Worm (Caenorhabditis elegans) whole organism, L3 larva: ENCODE measurements around the gene ZK418.2.

Source experiments
- R02D3.7 ChIP-seq: fragments of 150-350 bp; optimal IDR thresholded peaks from 2 replicates; lab custom pipeline; 2014; ENCODE audit warnings: missing biosample characterization, missing genetic modification characterization
- ZK546.5 ChIP-seq: sonication (generic microtip); optimal IDR thresholded peaks from 2 replicates; lab custom pipeline; 2017; ENCODE audit warnings: missing biosample characterization, missing genetic modification characterization
- aly-2 ChIP-seq: fragments of 150-350 bp; optimal IDR thresholded peaks from 2 replicates; lab custom pipeline; 2014; ENCODE audit warnings: missing biosample characterization, missing genetic modification characterization
- ama-1 ChIP-seq: fragments of 150-350 bp; optimal IDR thresholded peaks from 2 replicates; lab custom pipeline; 2018
- ceh-16 ChIP-seq: sonication (generic microtip); optimal IDR thresholded peaks from 2 replicates; lab custom pipeline; 2017; ENCODE audit warnings: missing biosample characterization, missing genetic modification characterization
- ceh-28 ChIP-seq: fragments of 150-350 bp; optimal IDR thresholded peaks from 2 replicates; lab custom pipeline; 2014; ENCODE audit warnings: missing biosample characterization, missing genetic modification reagents, missing genetic modification characterization
- ceh-82 ChIP-seq: fragments of 150-350 bp; optimal IDR thresholded peaks from 2 replicates; lab custom pipeline; 2014; ENCODE audit warnings: missing biosample characterization, missing genetic modification characterization
- egl-27 ChIP-seq: sonication (generic microtip); optimal IDR thresholded peaks from 4 replicates; lab custom pipeline; 2017; ENCODE audit warnings: missing biosample characterization, missing genetic modification reagents, missing genetic modification characterization
- elt-1 ChIP-seq: fragments of 150-350 bp; optimal IDR thresholded peaks from 2 replicates; lab custom pipeline; 2014; ENCODE audit warnings: missing biosample characterization, missing genetic modification characterization
- elt-2 ChIP-seq: sonication (generic microtip); optimal IDR thresholded peaks from 2 replicates; lab custom pipeline; 2016; ENCODE audit warnings: missing genetic modification reagents, mild to moderate bottlenecking, missing genetic modification characterization, missing compliant biosample characterization
- elt-3 ChIP-seq, 3 experiments: fragments of 150-350 bp in 1 of 3; sonication (generic microtip) in 2 of 3; optimal IDR thresholded peaks; 2 replicates in 2 of 3; 4 replicates in 1 of 3; lab custom pipeline; 2014 to 2017; ENCODE audit warnings: missing biosample characterization in 3 of 3, missing genetic modification characterization in 3 of 3
- eor-1 ChIP-seq, 2 experiments: fragments of 150-350 bp; optimal IDR thresholded peaks; 2 replicates each; lab custom pipeline; 2014 to 2018; ENCODE audit warnings: missing biosample characterization in 2 of 2, missing genetic modification characterization in 2 of 2
- fkh-2 ChIP-seq: fragments of 150-350 bp; optimal IDR thresholded peaks from 2 replicates; lab custom pipeline; 2014; ENCODE audit warnings: missing biosample characterization, missing genetic modification reagents, missing genetic modification characterization
- fos-1 ChIP-seq: fragments of 150-350 bp; optimal IDR thresholded peaks from 2 replicates; lab custom pipeline; 2014; ENCODE audit warnings: missing biosample characterization, missing genetic modification characterization
- hmg-11 ChIP-seq: sonication (generic microtip); optimal IDR thresholded peaks from 2 replicates; lab custom pipeline; 2016; ENCODE audit warnings: missing genetic modification characterization, missing compliant biosample characterization
- jun-1 ChIP-seq: fragments of 150-350 bp; optimal IDR thresholded peaks from 2 replicates; lab custom pipeline; 2014; ENCODE audit warnings: missing biosample characterization, missing genetic modification reagents, missing genetic modification characterization
- lin-15B ChIP-seq: fragments of 150-350 bp; optimal IDR thresholded peaks from 2 replicates; lab custom pipeline; 2014; ENCODE audit warnings: missing biosample characterization, missing genetic modification characterization
- lin-39 ChIP-seq: fragments of 150-350 bp; optimal IDR thresholded peaks from 2 replicates; lab custom pipeline; 2018; ENCODE audit warnings: missing biosample characterization, missing genetic modification reagents, missing genetic modification characterization
- lsy-12 ChIP-seq: sonication (generic microtip); optimal IDR thresholded peaks from 2 replicates; lab custom pipeline; 2016; ENCODE audit warnings: mild to moderate bottlenecking, missing genetic modification characterization, missing compliant biosample characterization
- mdl-1 ChIP-seq: fragments of 150-350 bp; optimal IDR thresholded peaks from 2 replicates; lab custom pipeline; 2014; ENCODE audit warnings: missing biosample characterization, missing genetic modification characterization
- mml-1 ChIP-seq: fragments of 150-350 bp; sonication (generic microtip); optimal IDR thresholded peaks from 3 replicates; lab custom pipeline; 2014; ENCODE audit warnings: missing biosample characterization, missing genetic modification characterization
- nfya-1 ChIP-seq: sonication (generic microtip); optimal IDR thresholded peaks from 2 replicates; lab custom pipeline; 2017; ENCODE audit warnings: missing genetic modification characterization, mild to moderate bottlenecking, missing compliant biosample characterization, antibody characterized with exemption, moderate library complexity; ENCODE audit not compliant: insufficient read depth
- nhr-11 ChIP-seq: fragments of 150-350 bp; optimal IDR thresholded peaks from 2 replicates; lab custom pipeline; 2014; ENCODE audit warnings: missing biosample characterization, missing genetic modification characterization
- nhr-12 ChIP-seq: fragments of 150-350 bp; optimal IDR thresholded peaks from 2 replicates; lab custom pipeline; 2014; ENCODE audit warnings: missing biosample characterization, missing genetic modification characterization
- nhr-237 ChIP-seq: fragments of 150-350 bp; optimal IDR thresholded peaks from 2 replicates; lab custom pipeline; 2014; ENCODE audit warnings: missing biosample characterization, missing genetic modification characterization
- nhr-25 ChIP-seq: sonication (generic microtip); optimal IDR thresholded peaks from 2 replicates; lab custom pipeline; 2017; ENCODE audit warnings: missing biosample characterization, missing genetic modification characterization
- nhr-43 ChIP-seq: sonication (generic microtip); optimal IDR thresholded peaks from 2 replicates; lab custom pipeline; 2016; ENCODE audit warnings: mild to moderate bottlenecking, missing genetic modification characterization, missing compliant biosample characterization; ENCODE audit not compliant: poor library complexity, severe bottlenecking
- nhr-77 ChIP-seq: fragments of 150-350 bp; optimal IDR thresholded peaks from 2 replicates; lab custom pipeline; 2014; ENCODE audit warnings: missing biosample characterization, missing genetic modification characterization
- pha-4 ChIP-seq: fragments of 150-350 bp; optimal IDR thresholded peaks from 2 replicates; lab custom pipeline; 2014; ENCODE audit warnings: missing biosample characterization, missing genetic modification reagents, missing genetic modification characterization
- pqm-1 ChIP-seq: fragments of 150-350 bp; optimal IDR thresholded peaks from 2 replicates; lab custom pipeline; 2017; ENCODE audit warnings: missing biosample characterization, missing genetic modification characterization, inconsistent platforms
- sea-2 ChIP-seq: fragments of 150-350 bp; sonication (generic microtip); optimal IDR thresholded peaks from 4 replicates; lab custom pipeline; 2014; ENCODE audit warnings: missing biosample characterization, missing genetic modification reagents, missing genetic modification characterization
- skn-1 ChIP-seq: fragments of 150-350 bp; optimal IDR thresholded peaks from 2 replicates; lab custom pipeline; 2014; ENCODE audit warnings: missing biosample characterization, missing genetic modification characterization
- snpc-4 ChIP-seq: fragments of 150-350 bp; optimal IDR thresholded peaks from 2 replicates; lab custom pipeline; 2014; ENCODE audit warnings: missing biosample characterization, missing genetic modification characterization
- zag-1 ChIP-seq: fragments of 150-350 bp; optimal IDR thresholded peaks from 2 replicates; lab custom pipeline; 2014; ENCODE audit warnings: missing biosample characterization, missing genetic modification characterization
- ztf-4 ChIP-seq: fragments of 150-350 bp; optimal IDR thresholded peaks from 2 replicates; lab custom pipeline; 2014; ENCODE audit warnings: missing biosample characterization, missing genetic modification characterization

ZK418.2 gene

ce11 chrIII:7141285-7141715 lies 50.2 kb downstream of the ZK418.2 start:
- TF ChIP-seq zag-1 (tag; lab: Kevin White, UChicago) (no peak), elt-2 (tag; lab: Kevin White, UChicago) (peak; percentile 80), fkh-2 (tag; lab: Kevin White, UChicago) (no peak), lin-39 (no peak), nhr-77 (tag; lab: Kevin White, UChicago) (peak; percentile 62), hmg-11 (tag; lab: Kevin White, UChicago) (no peak), jun-1 (tag; lab: Kevin White, UChicago) (no peak), snpc-4 (tag; lab: Kevin White, UChicago) (peak; percentile 98), nfya-1 (peak; percentile 61), R02D3.7 (tag; lab: Kevin White, UChicago) (peak; percentile 31), lin-15B (tag; lab: Kevin White, UChicago) (peak; percentile 8), mdl-1 (tag; lab: Kevin White, UChicago) (no peak), ceh-28 (tag; lab: Kevin White, UChicago) (peak; percentile 42), elt-1 (tag; lab: Kevin White, UChicago) (no peak), aly-2 (no peak), mml-1 (tag; lab: Kevin White, UChicago) (no peak), pha-4 (tag; lab: Kevin White, UChicago) (peak; percentile 51), eor-1 (tag; optimal IDR thresholded peaks at IDR 0.05; lab: Kevin White, UChicago) (no peak), ZK546.5 (no peak), pqm-1 (tag; lab: Kevin White, UChicago) (peak; percentile 62), ama-1 (lab: Kevin White, UChicago) (peak; percentile 91), nhr-11 (no peak), ceh-16 (tag; lab: Kevin White, UChicago) (no peak), lsy-12 (peak; percentile 55), skn-1 (tag; lab: Kevin White, UChicago) (peak; percentile 36), fos-1 (tag; lab: Kevin White, UChicago) (no peak), ceh-82 (tag; lab: Kevin White, UChicago) (no peak), egl-27 (tag; lab: Kevin White, UChicago) (peak; percentile 78), elt-3 (tag; optimal IDR thresholded peaks at IDR 0.05; lab: Kevin White, UChicago) (peak in 1 of 3 experiments; percentile 3)

DNA sequence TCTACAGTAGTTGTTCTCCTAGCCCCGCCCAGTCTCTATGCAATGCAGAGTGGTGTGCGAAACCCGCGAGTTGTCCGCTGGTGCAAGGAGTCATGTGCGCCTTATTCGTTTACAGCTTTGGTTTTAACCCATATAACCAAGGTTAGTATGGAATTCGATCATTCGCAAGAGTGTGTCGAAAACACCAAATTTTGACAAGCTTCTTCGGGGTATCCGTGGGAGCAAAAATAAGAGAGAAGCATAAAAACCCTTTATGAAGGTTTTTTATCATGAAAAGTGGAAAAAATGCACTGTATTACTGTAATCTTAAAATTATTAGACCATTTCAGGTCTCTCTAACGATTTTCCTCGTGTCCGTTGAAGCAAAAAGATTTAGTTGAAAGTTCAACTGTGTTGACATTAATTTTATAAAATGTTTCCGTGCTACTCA lies 51.0 kb downstream of the ZK418.2 start:
- TF ChIP-seq ztf-4 (tag; lab: Kevin White, UChicago) (no peak), ZK546.5 (no peak), snpc-4 (tag; lab: Kevin White, UChicago) (peak; percentile 97), elt-2 (tag; lab: Kevin White, UChicago) (peak; percentile 26), nhr-43 (tag; lab: Kevin White, UChicago) (no peak), ama-1 (lab: Kevin White, UChicago) (peak; percentile 76), nfya-1 (peak; percentile 43), nhr-25 (tag; lab: Kevin White, UChicago) (peak; percentile 11), pqm-1 (tag; lab: Kevin White, UChicago) (peak; percentile 45), sea-2 (no peak), R02D3.7 (tag; lab: Kevin White, UChicago) (no peak), nhr-11 (no peak), nhr-12 (tag; lab: Kevin White, UChicago) (no peak), nhr-237 (tag; lab: Kevin White, UChicago) (no peak)
- TF ChIP-seq, all 47 proteins: peak for 6
